Worm (Caenorhabditis elegans): ENCODE results near the gene T02D1.8.

DNA sequence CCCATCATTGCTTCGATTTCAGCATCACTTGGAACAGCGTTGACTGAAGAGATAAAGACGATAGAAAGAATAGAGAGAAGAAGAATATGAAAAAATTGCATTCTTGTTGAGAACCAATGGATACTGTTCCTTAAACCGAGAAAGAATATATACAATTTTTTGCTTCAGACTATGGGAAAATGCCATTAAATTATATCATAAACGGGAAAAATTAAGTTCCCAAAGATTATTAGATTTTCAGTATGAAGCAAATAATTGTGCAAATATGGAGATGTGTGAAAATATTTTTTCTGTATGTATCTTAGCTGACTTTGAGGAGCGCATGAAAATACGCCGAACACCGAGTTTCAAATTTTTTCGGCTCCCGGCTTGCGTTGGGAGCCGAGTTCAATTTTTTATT lies 20.2 kb upstream of the T02D1.8 start, which contains the start of gene T02D1.9:
- no peak for TF ChIP-seq ceh-36 (tag; optimal IDR thresholded peaks at IDR 0.05)
- TF ChIP-seq flt-1 (GFP tag; IDR thresholded peaks at IDR 0.05): no peak
- no peak for TF ChIP-seq ama-1 (optimal IDR thresholded peaks at IDR 0.05)
- TF ChIP-seq pes-1 (GFP tag; IDR thresholded peaks at IDR 0.05): no peak
- no peak for TF ChIP-seq hmg-4 (GFP tag; optimal IDR thresholded peaks at IDR 0.05)
- TF ChIP-seq ets-7 (tag; optimal IDR thresholded peaks at IDR 0.05): no peak
- TF ChIP-seq ceh-13 (GFP tag; optimal IDR thresholded peaks at IDR 0.05): no peak
- no peak for TF ChIP-seq F13C5.2 (tag; optimal IDR thresholded peaks at IDR 0.05)

Measured in whole organism, early embryonic.